Worm (Caenorhabditis elegans) whole organism, L1 larva: ENCODE data around the gene gei-14.

Source experiments
- F16B12.6 ChIP-seq: fragments of 150-350 bp; optimal IDR thresholded peaks from 2 replicates; lab custom pipeline; 2014; ENCODE audit warnings: missing biosample characterization, missing genetic modification characterization
- ama-1 ChIP-seq: fragments of 150-350 bp; optimal IDR thresholded peaks from 2 replicates; lab custom pipeline; 2014
- blmp-1 ChIP-seq: fragments of 150-350 bp; optimal IDR thresholded peaks from 2 replicates; lab custom pipeline; 2014; ENCODE audit warnings: missing biosample characterization, missing genetic modification characterization
- ceh-82 ChIP-seq, 3 experiments: fragments of 150-350 bp in 1 of 3; sonication (generic microtip) in 2 of 3; optimal IDR thresholded peaks; 2 replicates each; lab custom pipeline; 2014 to 2017; ENCODE audit warnings: missing biosample characterization in 3 of 3, missing genetic modification characterization in 3 of 3
- dsc-1 ChIP-seq: sonication (generic microtip); optimal IDR thresholded peaks from 2 replicates; lab custom pipeline; 2016; ENCODE audit warnings: mild to moderate bottlenecking, missing genetic modification characterization, missing compliant biosample characterization
- efl-1 ChIP-seq, 4 experiments: fragments of 150-350 bp; optimal IDR thresholded peaks in 3 of 4; peaks in 1 of 4; 1 replicate in 1 of 4; 2 replicates in 3 of 4; lab custom pipeline; 2014; ENCODE audit warnings: missing biosample characterization in 2 of 4, missing genetic modification characterization in 2 of 4, missing genetic modification reagents in 2 of 4
- egl-13 ChIP-seq: sonication (generic microtip); optimal IDR thresholded peaks from 2 replicates; lab custom pipeline; 2016; ENCODE audit warnings: missing genotype, missing genetic modification reagents, missing genetic modification characterization, missing compliant biosample characterization
- egl-27 ChIP-seq, 2 experiments: fragments of 150-350 bp in 1 of 2; sonication (generic microtip); optimal IDR thresholded peaks; 3 replicates each; lab custom pipeline; 2017 to 2018; ENCODE audit warnings: missing biosample characterization in 2 of 2, missing genetic modification characterization in 2 of 2, missing genetic modification reagents in 2 of 2
- elt-2 ChIP-seq: sonication (generic microtip); optimal IDR thresholded peaks from 2 replicates; lab custom pipeline; 2016; ENCODE audit warnings: missing genetic modification characterization, mild to moderate bottlenecking, inconsistent platforms, missing compliant biosample characterization, missing genetic modification reagents
- elt-3 ChIP-seq, 6 experiments: fragments of 150-350 bp in 1 of 6; sonication (generic microtip); optimal IDR thresholded peaks; 2 replicates each; lab custom pipeline; 2017 to 2018; ENCODE audit warnings: missing biosample characterization in 6 of 6, missing genetic modification characterization in 6 of 6, inconsistent platforms in 1 of 6
- fkh-4 ChIP-seq: sonication (generic microtip); optimal IDR thresholded peaks from 2 replicates; lab custom pipeline; 2016; ENCODE audit warnings: missing compliant biosample characterization, missing genetic modification characterization, borderline replicate concordance
- grh-1 ChIP-seq: fragments of 200-800 bp; sonication (Bioruptor generic); IDR thresholded peaks from 2 replicates; pipeline ENCODE4 v1.3.6; 2022; ENCODE audit warnings: missing genetic modification reagents, missing genetic modification characterization, missing compliant biosample characterization
- hpl-2 ChIP-seq: fragments of 150-350 bp; optimal IDR thresholded peaks from 2 replicates; lab custom pipeline; 2014; ENCODE audit warnings: missing biosample characterization, missing genetic modification reagents, missing genetic modification characterization
- isw-1 ChIP-seq: fragments of 200-800 bp; sonication (Bioruptor generic); IDR thresholded peaks from 2 replicates; pipeline ENCODE4 v1.3.6; 2022; ENCODE audit warnings: missing genetic modification characterization, missing compliant biosample characterization
- lin-14 ChIP-seq: fragments of 200-800 bp; sonication (Bioruptor generic); optimal IDR thresholded peaks from 2 replicates; lab custom pipeline; 2018; ENCODE audit warnings: mild to moderate bottlenecking, missing genetic modification characterization, moderate library complexity, missing compliant biosample characterization
- lin-15B ChIP-seq: fragments of 150-350 bp; sonication (generic microtip); optimal IDR thresholded peaks from 3 replicates; lab custom pipeline; 2014; ENCODE audit warnings: missing biosample characterization, missing genetic modification characterization
- lin-35 ChIP-seq, 2 experiments: fragments of 150-350 bp; optimal IDR thresholded peaks; 2 replicates each; lab custom pipeline; 2014; ENCODE audit warnings: missing biosample characterization in 2 of 2, missing genetic modification characterization in 2 of 2, missing genetic modification reagents in 2 of 2
- lsy-2 ChIP-seq, 2 experiments: fragments of 150-350 bp; optimal IDR thresholded peaks; 2 replicates each; lab custom pipeline; 2014; ENCODE audit warnings: missing biosample characterization in 2 of 2, missing genetic modification characterization in 2 of 2
- mab-9 ChIP-seq: fragments of 200-800 bp; sonication (Bioruptor generic); IDR thresholded peaks from 2 replicates; pipeline ENCODE4 v1.3.6; 2022; ENCODE audit warnings: missing genetic modification reagents, missing genetic modification characterization, missing compliant biosample characterization
- mdl-1 ChIP-seq, 2 experiments: fragments of 150-350 bp; optimal IDR thresholded peaks; 2 replicates each; lab custom pipeline; 2014 to 2017; ENCODE audit warnings: missing biosample characterization in 2 of 2, missing genetic modification characterization in 2 of 2, inconsistent platforms in 1 of 2
- mep-1 ChIP-seq: fragments of 150-350 bp; optimal IDR thresholded peaks from 2 replicates; lab custom pipeline; 2014; ENCODE audit warnings: missing biosample characterization, missing genetic modification characterization
- nhr-11 ChIP-seq: fragments of 150-350 bp; optimal IDR thresholded peaks from 2 replicates; lab custom pipeline; 2014; ENCODE audit warnings: missing biosample characterization, missing genetic modification characterization
- nhr-12 ChIP-seq: sonication (generic microtip); optimal IDR thresholded peaks from 2 replicates; lab custom pipeline; 2017; ENCODE audit warnings: missing biosample characterization, missing genetic modification characterization
- nhr-19 ChIP-seq: fragments of 200-800 bp; sonication (Bioruptor generic); conservative IDR thresholded peaks from 2 replicates; pipeline ENCODE4 v1.3.6; 2022; ENCODE audit warnings: missing genetic modification characterization, missing compliant biosample characterization
- nhr-20 ChIP-seq: sonication (generic microtip); optimal IDR thresholded peaks from 2 replicates; lab custom pipeline; 2016; ENCODE audit warnings: mild to moderate bottlenecking, missing genetic modification characterization, missing compliant biosample characterization
- nhr-237 ChIP-seq: fragments of 150-350 bp; optimal IDR thresholded peaks from 2 replicates; lab custom pipeline; 2014; ENCODE audit warnings: missing biosample characterization, missing genetic modification characterization
- nhr-28 ChIP-seq: fragments of 150-350 bp; optimal IDR thresholded peaks from 2 replicates; lab custom pipeline; 2014; ENCODE audit warnings: missing biosample characterization, missing genetic modification characterization
- nhr-47 ChIP-seq: sonication (generic microtip); optimal IDR thresholded peaks from 2 replicates; lab custom pipeline; 2016; ENCODE audit warnings: mild to moderate bottlenecking, missing genetic modification characterization, moderate library complexity, missing compliant biosample characterization
- nhr-71 ChIP-seq: sonication (generic microtip); optimal IDR thresholded peaks from 2 replicates; lab custom pipeline; 2016; ENCODE audit warnings: mild to moderate bottlenecking, missing genetic modification characterization, moderate library complexity, missing compliant biosample characterization
- nhr-76 ChIP-seq: sonication (generic microtip); optimal IDR thresholded peaks from 2 replicates; lab custom pipeline; 2017; ENCODE audit warnings: missing biosample characterization, missing genetic modification characterization
- nhr-77 ChIP-seq: fragments of 150-350 bp; optimal IDR thresholded peaks from 2 replicates; lab custom pipeline; 2014; ENCODE audit warnings: missing biosample characterization, missing genetic modification characterization
- nhr-85 ChIP-seq: sonication (generic microtip); peaks from one replicate; lab custom pipeline; 2016; ENCODE audit warnings: missing genetic modification characterization, inconsistent platforms, missing compliant biosample characterization
- pag-3 ChIP-seq: sonication (generic microtip); optimal IDR thresholded peaks from 2 replicates; lab custom pipeline; 2017; ENCODE audit warnings: missing genetic modification characterization, mild to moderate bottlenecking, missing compliant biosample characterization, antibody characterized with exemption, borderline replicate concordance; ENCODE audit not compliant: insufficient read depth
- rnt-1 ChIP-seq: sonication (generic microtip); optimal IDR thresholded peaks from 2 replicates; lab custom pipeline; 2016; ENCODE audit warnings: mild to moderate bottlenecking, missing genetic modification characterization, moderate library complexity, missing compliant biosample characterization
- skn-1 ChIP-seq: fragments of 150-350 bp; optimal IDR thresholded peaks from 2 replicates; lab custom pipeline; 2014; ENCODE audit warnings: missing biosample characterization, missing genetic modification characterization
- snu-23 ChIP-seq: sonication (generic microtip); optimal IDR thresholded peaks from 2 replicates; lab custom pipeline; 2016; ENCODE audit warnings: missing genetic modification characterization, missing compliant biosample characterization
- sptf-1 ChIP-seq: fragments of 150-350 bp; optimal IDR thresholded peaks from 2 replicates; lab custom pipeline; 2014; ENCODE audit warnings: missing biosample characterization, missing genetic modification characterization
- unc-130 ChIP-seq: fragments of 150-350 bp; optimal IDR thresholded peaks from 2 replicates; lab custom pipeline; 2017; ENCODE audit warnings: missing biosample characterization, missing genetic modification characterization, inconsistent platforms
- unc-86 ChIP-seq: sonication (generic microtip); optimal IDR thresholded peaks from 2 replicates; lab custom pipeline; 2016; ENCODE audit warnings: missing genetic modification characterization, missing compliant biosample characterization
- zag-1 ChIP-seq: fragments of 150-350 bp; optimal IDR thresholded peaks from 2 replicates; lab custom pipeline; 2014; ENCODE audit warnings: missing biosample characterization, missing genetic modification characterization
- zip-4 ChIP-seq: fragments of 200-800 bp; sonication (Bioruptor generic); optimal IDR thresholded peaks from 2 replicates; lab custom pipeline; 2018; ENCODE audit warnings: mild to moderate bottlenecking, missing genetic modification characterization, moderate library complexity, missing compliant biosample characterization
- ztf-11 ChIP-seq, 2 experiments: sonication (generic microtip); optimal IDR thresholded peaks; 2 replicates each; lab custom pipeline; 2016 to 2017; ENCODE audit warnings: missing genetic modification characterization in 2 of 2, missing biosample characterization in 1 of 2, missing compliant biosample characterization in 1 of 2

gei-14 gene

ce11 chrII:8263562-8263961 lies 12.5 kb downstream of the gei-14 start (continued):
- TF ChIP-seq mab-9 (GFP tag; lab: Robert Waterston, UW) (no peak), unc-130 (tag; lab: Kevin White, UChicago) (no peak), egl-27 (tag; optimal IDR thresholded peaks at IDR 0.05; lab: Kevin White, UChicago) (no peak), lin-14 (peak; percentile 55), nhr-77 (tag; lab: Kevin White, UChicago) (no peak)

- TF ChIP-seq mep-1 (tag; lab: Kevin White, UChicago) (no peak), mdl-1 (tag; optimal IDR thresholded peaks at IDR 0.05; lab: Kevin White, UChicago) (no peak), nhr-85 (tag; lab: Kevin White, UChicago) (peak; percentile 94), nhr-19 (GFP tag; lab: Robert Waterston, UW) (no peak), unc-130 (tag; lab: Kevin White, UChicago) (peak; percentile 20), lin-14 (peak; percentile 54), nhr-237 (tag; lab: Kevin White, UChicago) (no peak), ztf-11 (tag; optimal IDR thresholded peaks at IDR 0.05; lab: Kevin White, UChicago) (no peak), blmp-1 (peak; percentile 36), lin-35 (GFP tag; optimal IDR thresholded peaks at IDR 0.05; lab: Kevin White, UChicago) (peak in 1 of 2 experiments; percentile 36), nhr-20 (tag; lab: Kevin White, UChicago) (peak; percentile 41), nhr-71 (peak; percentile 51), efl-1 (optimal IDR thresholded peaks at IDR 0.05; lab: Kevin White, UChicago) (no peak), efl-1 (GFP tag; optimal IDR thresholded peaks at IDR 0.05 in 1 of 2; lab: Kevin White, UChicago) (peak in 1 of 2 experiments; percentile 16), snu-23 (GFP tag; lab: Kevin White, UChicago) (peak; percentile 43), dsc-1 (tag; lab: Kevin White, UChicago) (no peak), elt-3 (tag; optimal IDR thresholded peaks at IDR 0.05; lab: Kevin White, UChicago) (peak in 1 of 6 experiments; percentile 31), isw-1 (no peak)
Measured at ce11 chrII:8259674-8260073, 16.4 kb downstream of the gei-14 start.

DNA sequence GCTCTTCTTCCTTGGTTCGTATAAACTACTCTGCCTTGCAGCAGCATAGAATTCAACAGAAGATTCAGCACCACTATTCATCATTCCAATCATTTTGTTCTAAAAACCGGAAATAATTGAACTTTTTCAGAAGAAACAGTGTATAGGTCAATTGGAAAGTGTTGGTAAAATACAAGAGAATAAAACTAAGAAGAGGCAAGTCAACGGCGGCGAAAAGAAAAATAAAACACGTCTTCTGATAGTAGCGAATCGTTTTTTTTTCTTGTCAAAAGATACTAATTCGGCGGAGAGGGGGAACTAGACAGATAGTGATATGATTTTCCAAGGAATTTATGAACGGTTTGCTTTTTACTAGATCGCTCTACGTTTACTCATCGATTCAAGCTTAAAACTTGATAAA lies 17.0 kb downstream of the gei-14 start, which contains the start of gene F35C11.6:
F35C11.6 (minus strand) TSS at position 101 of the 400 bp plus-strand sequence.
- TF ChIP-seq mep-1 (tag; lab: Kevin White, UChicago): no peak
- peak; percentile 9 for TF ChIP-seq blmp-1
- TF ChIP-seq elt-3 (tag; optimal IDR thresholded peaks at IDR 0.05; lab: Kevin White, UChicago): peak in 1 of 6 experiments; percentile 3

DNA sequence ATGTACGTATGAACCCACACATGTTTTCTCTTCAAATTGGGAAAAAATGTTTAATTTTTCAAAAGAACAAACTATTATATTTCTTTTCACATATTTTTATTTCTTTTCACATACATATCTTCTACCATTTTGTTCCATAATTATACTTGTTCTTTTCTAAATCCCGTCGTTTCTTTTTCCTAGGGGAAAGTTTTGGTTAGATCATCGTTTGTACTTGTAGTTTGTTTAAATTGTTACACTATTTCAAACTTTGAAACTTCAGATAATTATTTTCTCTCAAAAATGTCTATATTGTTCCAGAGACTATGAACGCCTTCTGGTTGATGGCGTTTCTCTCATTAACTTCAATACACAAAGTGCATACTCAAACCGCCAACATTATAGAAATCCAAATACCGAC lies 20.0 kb downstream of the gei-14 start, which contains the start of gene F35C11.7:
F35C11.7 (plus strand) TSS at position 301 of the 400 bp plus-strand sequence.
- TF ChIP-seq F16B12.6 (no peak), sptf-1 (no peak), egl-13 (tag; lab: Kevin White, UChicago) (no peak), dsc-1 (tag; lab: Kevin White, UChicago) (no peak), nhr-85 (tag; lab: Kevin White, UChicago) (no peak), nhr-28 (tag; lab: Kevin White, UChicago) (no peak), lin-15B (no peak), nhr-71 (no peak), skn-1 (tag; lab: Kevin White, UChicago) (no peak), mep-1 (tag; lab: Kevin White, UChicago) (no peak), nhr-76 (tag; lab: Kevin White, UChicago) (no peak), zag-1 (tag; lab: Kevin White, UChicago) (no peak), hpl-2 (GFP tag; lab: Kevin White, UChicago) (no peak), rnt-1 (no peak), nhr-20 (tag; lab: Kevin White, UChicago) (no peak), ztf-11 (tag; optimal IDR thresholded peaks at IDR 0.05; lab: Kevin White, UChicago) (no peak), unc-130 (tag; lab: Kevin White, UChicago) (no peak), ceh-82 (tag; optimal IDR thresholded peaks at IDR 0.05; lab: Kevin White, UChicago) (no peak)
- TF ChIP-seq, all 84 proteins: peak for 0

DNA sequence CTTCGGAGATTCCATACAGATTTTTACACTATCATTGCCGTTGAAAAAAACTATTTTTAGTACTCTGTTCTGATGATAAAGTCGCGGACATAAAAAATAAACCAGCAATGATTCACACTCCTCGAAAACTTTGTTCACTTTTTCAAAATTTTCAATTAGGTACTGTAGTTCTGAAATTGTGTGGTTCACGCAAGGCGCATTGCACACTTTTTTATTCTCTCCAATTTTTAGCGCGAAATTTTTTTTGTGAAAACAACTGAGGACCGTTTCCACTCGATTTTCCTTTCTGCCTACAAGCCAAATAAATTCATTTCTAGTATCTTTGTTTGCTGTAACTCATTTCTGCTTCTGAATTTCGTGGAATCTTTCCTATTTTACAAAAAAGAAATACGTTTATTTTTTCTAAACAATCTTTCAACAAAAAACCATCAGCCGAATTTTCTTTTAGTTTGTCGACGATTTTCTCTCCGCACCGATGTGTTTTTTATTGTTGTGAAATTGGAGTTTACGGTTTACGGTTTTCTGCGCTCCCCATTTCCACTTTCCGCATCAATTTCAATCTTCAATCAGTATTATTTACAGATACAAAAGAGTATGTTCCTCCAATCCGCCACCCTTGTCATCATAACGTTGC lies 22.8 kb downstream of the gei-14 start, which contains the start of gene F35C11.5:
F35C11.5 (plus strand) TSS at position 584 of the 634 bp plus-strand sequence.
- TF ChIP-seq elt-2 (tag; lab: Kevin White, UChicago): no peak
- no peak for TF ChIP-seq ama-1 (lab: Kevin White, UChicago)
- TF ChIP-seq snu-23 (GFP tag; lab: Kevin White, UChicago): no peak
- no peak for TF ChIP-seq lsy-2 (tag; optimal IDR thresholded peaks at IDR 0.05; lab: Kevin White, UChicago)
- TF ChIP-seq hpl-2 (GFP tag; lab: Kevin White, UChicago): no peak
- no peak for TF ChIP-seq nhr-11 (tag; lab: Kevin White, UChicago)
- TF ChIP-seq nhr-47 (tag; lab: Kevin White, UChicago): no peak
- TF ChIP-seq nhr-12 (tag; lab: Kevin White, UChicago): no peak
- no peak for TF ChIP-seq unc-86 (tag; lab: Kevin White, UChicago)
- no peak for TF ChIP-seq zip-4
- no peak for TF ChIP-seq lin-15B
- no peak for TF ChIP-seq egl-27 (tag; optimal IDR thresholded peaks at IDR 0.05; lab: Kevin White, UChicago)
- TF ChIP-seq pag-3: no peak
- TF ChIP-seq sptf-1: no peak
- no peak for TF ChIP-seq nhr-237 (tag; lab: Kevin White, UChicago)
- no peak for TF ChIP-seq grh-1 (GFP tag; lab: Robert Waterston, UW)
- TF ChIP-seq fkh-4 (tag; lab: Kevin White, UChicago): no peak
- no peak for TF ChIP-seq nhr-76 (tag; lab: Kevin White, UChicago)
